Fruit fly (Drosophila melanogaster) whole organism, embryonic: Measurements from ENCODE around the gene Drgx.

Experiments used
- CG11247 ChIP-seq: fragments of 200-800 bp; sonication (Bioruptor generic); IDR thresholded peaks from 2 replicates; pipeline ENCODE4 v1.3.6; 2022; ENCODE audit warnings: missing biosample characterization, missing genetic modification characterization
- CG12942 ChIP-seq: fragments of 200-800 bp; sonication (Bioruptor generic); optimal IDR thresholded peaks from 3 replicates; lab custom pipeline; 2016; ENCODE audit warnings: missing biosample characterization, missing genetic modification characterization
- CG16779 ChIP-seq: fragments of 200-800 bp; sonication (Bioruptor generic); IDR thresholded peaks from 2 replicates; pipeline ENCODE4 v1.3.6; 2022; ENCODE audit warnings: missing biosample characterization, missing genetic modification characterization
- ftz-f1 ChIP-seq: fragments of 200-800 bp; sonication (Bioruptor generic); optimal IDR thresholded peaks from 2 replicates; lab custom pipeline; 2016; ENCODE audit warnings: missing biosample characterization, missing genetic modification characterization

DNA sequence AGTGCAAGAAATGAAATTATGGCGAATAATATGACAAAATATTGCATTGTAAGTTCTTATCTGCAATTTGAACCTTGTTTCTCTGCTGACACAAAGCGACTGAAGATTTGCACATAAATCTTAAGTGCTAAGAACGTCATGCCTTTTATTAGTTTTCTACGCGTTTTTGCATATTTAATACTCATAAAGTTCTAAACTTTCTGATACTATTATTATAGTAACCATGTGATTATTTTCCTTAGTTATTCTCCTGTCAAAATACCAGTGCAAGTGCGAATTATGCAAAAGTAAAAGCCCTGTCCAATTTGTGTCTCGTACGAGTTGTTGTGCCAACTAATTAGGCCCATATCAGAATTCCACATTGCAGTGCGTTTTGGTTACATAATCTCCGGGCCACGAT is 7.9 kb downstream of the Drgx start, which contains the start of gene Sfp24Bc:
- TF ChIP-seq ftz-f1 (GFP tag; lab: Kevin White, UChicago) (no peak), CG12942 (GFP tag; lab: Kevin White, UChicago) (no peak), CG11247 (GFP tag; lab: Robert Waterston, UW) (no peak), CG16779 (GFP tag; lab: Robert Waterston, UW) (no peak)
